Fruit fly (Drosophila melanogaster) whole organism, embryonic: ENCODE measurements around the gene CG14229.
A peak's percentile ranks its signal among the peaks of the same experiment; 100 is the strongest.

ENCODE experiments used
- Atf3 ChIP-seq: fragments of 200-800 bp; sonication (Bioruptor generic); optimal IDR thresholded peaks from 3 replicates; lab custom pipeline; 2016; ENCODE audit warnings: missing biosample characterization, missing genetic modification characterization
- BEAF-32 ChIP-seq: fragments of 200-800 bp; sonication (Bioruptor generic); optimal IDR thresholded peaks from 3 replicates; lab custom pipeline; 2017; ENCODE audit warnings: missing biosample characterization, missing genetic modification characterization, mild to moderate bottlenecking, moderate library complexity, missing genetic modification reagents
- CG11456 ChIP-seq: fragments of 200-800 bp; sonication (Bioruptor generic); IDR thresholded peaks from 3 replicates; pipeline ENCODE4 v1.3.6; 2022; ENCODE audit warnings: missing biosample characterization, missing genetic modification characterization
- CG12155 ChIP-seq: fragments of 200-800 bp; sonication (Bioruptor generic); optimal IDR thresholded peaks from 3 replicates; lab custom pipeline; 2016; ENCODE audit warnings: missing biosample characterization, missing genetic modification characterization
- CG12942 ChIP-seq: fragments of 200-800 bp; sonication (Bioruptor generic); optimal IDR thresholded peaks from 3 replicates; lab custom pipeline; 2016; ENCODE audit warnings: missing biosample characterization, missing genetic modification characterization
- CG15011 ChIP-seq: fragments of 200-800 bp; sonication (Bioruptor generic); optimal IDR thresholded peaks from 3 replicates; lab custom pipeline; 2018; ENCODE audit warnings: missing biosample characterization, mild to moderate bottlenecking, missing genetic modification characterization
- CG15073 ChIP-seq: fragments of 200-800 bp; sonication (Bioruptor generic); optimal IDR thresholded peaks from 2 replicates; lab custom pipeline; 2016; ENCODE audit warnings: missing biosample characterization, missing genetic modification characterization
- CG18476 ChIP-seq: fragments of 200-800 bp; sonication (Bioruptor generic); optimal IDR thresholded peaks from 2 replicates; lab custom pipeline; 2016; ENCODE audit warnings: missing biosample characterization, mild to moderate bottlenecking, missing genetic modification characterization
- CG3065 ChIP-seq: fragments of 200-800 bp; sonication (Bioruptor generic); optimal IDR thresholded peaks from 2 replicates; lab custom pipeline; 2016; ENCODE audit warnings: missing biosample characterization, missing genetic modification characterization
- CG31224 ChIP-seq: fragments of 200-800 bp; sonication (Bioruptor generic); IDR thresholded peaks from 2 replicates; pipeline ENCODE4 v1.3.6; 2022; ENCODE audit warnings: missing biosample characterization, missing genetic modification characterization
- CG42726 ChIP-seq: fragments of 200-800 bp; sonication (Bioruptor generic); IDR thresholded peaks from 2 replicates; pipeline ENCODE4 v1.3.6; 2022; ENCODE audit warnings: missing biosample characterization, missing genetic modification characterization; ENCODE audit not compliant: partially characterized antibody
- CG4617 ChIP-seq: fragments of 200-800 bp; sonication (Bioruptor generic); optimal IDR thresholded peaks from 3 replicates; lab custom pipeline; 2016; ENCODE audit warnings: missing biosample characterization, missing genetic modification characterization, borderline replicate concordance
- CG4730 ChIP-seq: fragments of 200-800 bp; sonication (Bioruptor generic); IDR thresholded peaks from 2 replicates; pipeline ENCODE4 v1.3.6; 2022; ENCODE audit warnings: missing biosample characterization, missing genetic modification characterization
- CG5953 ChIP-seq: fragments of 200-800 bp; sonication (Bioruptor generic); IDR thresholded peaks from 2 replicates; pipeline ENCODE4 v1.3.6; 2022; ENCODE audit warnings: missing biosample characterization, missing genetic modification characterization
- CG8089 ChIP-seq: fragments of 200-800 bp; sonication (Bioruptor generic); optimal IDR thresholded peaks from 3 replicates; lab custom pipeline; 2016; ENCODE audit warnings: missing biosample characterization, missing genetic modification characterization
- CG8388 ChIP-seq: fragments of 200-800 bp; sonication (Bioruptor generic); optimal IDR thresholded peaks from 2 replicates; lab custom pipeline; 2019; ENCODE audit warnings: missing biosample characterization, mild to moderate bottlenecking, missing genetic modification characterization, moderate library complexity
- Chrac-16 ChIP-seq: fragments of 200-800 bp; sonication (Bioruptor generic); optimal IDR thresholded peaks from 3 replicates; lab custom pipeline; 2016; ENCODE audit warnings: missing biosample characterization, missing genetic modification characterization
- CoRest ChIP-seq: fragments of 200-800 bp; sonication (Bioruptor generic); optimal IDR thresholded peaks from 3 replicates; lab custom pipeline; 2018; ENCODE audit warnings: missing biosample characterization, mild to moderate bottlenecking, missing genetic modification characterization, moderate library complexity
- D ChIP-seq, 2 experiments: fragments of 200-800 bp in 1 of 2; fragments of >200 bp in 1 of 2; sonication (Bioruptor generic) in 1 of 2; optimal IDR thresholded peaks; 2 replicates in 1 of 2; 3 replicates in 1 of 2; lab custom pipeline; 2017; ENCODE audit warnings: mild to moderate bottlenecking in 1 of 2, missing biosample characterization in 1 of 2, missing genetic modification characterization in 1 of 2, missing genetic modification reagents in 1 of 2
- Dek ChIP-seq: fragments of 200-800 bp; sonication (Bioruptor generic); optimal IDR thresholded peaks from 3 replicates; lab custom pipeline; 2019; ENCODE audit warnings: missing biosample characterization, mild to moderate bottlenecking, missing genetic modification characterization, moderate library complexity
- Doc2 ChIP-seq: fragments of 200-800 bp; sonication (Bioruptor generic); IDR thresholded peaks from 2 replicates; pipeline ENCODE4 v1.3.6; 2022; ENCODE audit warnings: missing biosample characterization, missing genetic modification characterization
- Drgx ChIP-seq: fragments of 200-800 bp; sonication (Bioruptor generic); IDR thresholded peaks from 2 replicates; pipeline ENCODE4 v1.3.6; 2022; ENCODE audit warnings: missing biosample characterization, missing genetic modification characterization
- Ets65A ChIP-seq: fragments of 200-800 bp; sonication (Bioruptor generic); peaks from one replicate; lab custom pipeline; 2016; ENCODE audit warnings: missing biosample characterization, missing genetic modification characterization
- Fer1 ChIP-seq: fragments of 200-800 bp; sonication (Bioruptor generic); optimal IDR thresholded peaks from 2 replicates; lab custom pipeline; 2017; ENCODE audit warnings: missing biosample characterization, mild to moderate bottlenecking, missing genetic modification characterization
- Fer3 ChIP-seq: fragments of 200-800 bp; sonication (Bioruptor generic); optimal IDR thresholded peaks from 2 replicates; lab custom pipeline; 2018; ENCODE audit warnings: missing biosample characterization, mild to moderate bottlenecking, missing genetic modification characterization, moderate library complexity
- Gsc ChIP-seq: fragments of 200-800 bp; sonication (Bioruptor generic); IDR thresholded peaks from 2 replicates; pipeline ENCODE4 v1.3.6; 2022; ENCODE audit warnings: missing biosample characterization, missing genetic modification characterization
- Meics ChIP-seq: fragments of 200-800 bp; sonication (Bioruptor generic); optimal IDR thresholded peaks from 2 replicates; lab custom pipeline; 2017; ENCODE audit warnings: missing biosample characterization, mild to moderate bottlenecking, missing genetic modification characterization
- NK7.1 ChIP-seq: fragments of 200-800 bp; sonication (Bioruptor generic); optimal IDR thresholded peaks from 3 replicates; lab custom pipeline; 2016; ENCODE audit warnings: missing biosample characterization, missing genetic modification characterization
- Optix ChIP-seq: fragments of 200-800 bp; sonication (Bioruptor generic); IDR thresholded peaks from 3 replicates; pipeline ENCODE4 v1.3.6; 2022; ENCODE audit warnings: missing biosample characterization, missing genetic modification characterization
- Sox100B ChIP-seq: fragments of 200-800 bp; sonication (Bioruptor generic); optimal IDR thresholded peaks from 3 replicates; lab custom pipeline; 2018; ENCODE audit warnings: missing biosample characterization, mild to moderate bottlenecking, missing genetic modification characterization
- Sry-β ChIP-seq: fragments of 200-800 bp; sonication (Bioruptor generic); optimal IDR thresholded peaks from 2 replicates; lab custom pipeline; 2018; ENCODE audit warnings: missing biosample characterization, mild to moderate bottlenecking, missing genetic modification characterization, moderate library complexity
- Usf ChIP-seq: fragments of 200-800 bp; sonication (Bioruptor generic); optimal IDR thresholded peaks from 2 replicates; lab custom pipeline; 2017; ENCODE audit warnings: missing genotype, missing biosample characterization, missing genetic modification characterization
- bowl ChIP-seq: fragments of 200-800 bp; sonication (Bioruptor generic); IDR thresholded peaks from 2 replicates; pipeline ENCODE4 v1.3.6; 2022; ENCODE audit warnings: missing biosample characterization, missing genetic modification characterization
- cas ChIP-seq: fragments of 200-800 bp; sonication (Bioruptor generic); IDR thresholded peaks from 2 replicates; pipeline ENCODE4 v1.3.6; 2022; ENCODE audit warnings: missing biosample characterization, missing genetic modification characterization
- fru ChIP-seq: fragments of >200 bp; optimal IDR thresholded peaks from 2 replicates; lab custom pipeline; 2017
- gfzf ChIP-seq: fragments of 200-800 bp; sonication (Bioruptor generic); optimal IDR thresholded peaks from 2 replicates; lab custom pipeline; 2016; ENCODE audit warnings: missing biosample characterization, mild to moderate bottlenecking, missing genetic modification characterization, moderate library complexity
- gsb-n ChIP-seq: fragments of 200-800 bp; sonication (Bioruptor generic); optimal IDR thresholded peaks from 3 replicates; lab custom pipeline; 2018; ENCODE audit warnings: missing biosample characterization, mild to moderate bottlenecking, missing genetic modification characterization
- hbn ChIP-seq: fragments of 200-800 bp; sonication (Bioruptor generic); IDR thresholded peaks from 2 replicates; pipeline ENCODE4 v1.3.6; 2022; ENCODE audit warnings: missing biosample characterization, missing genetic modification characterization; ENCODE audit not compliant: partially characterized antibody
- insv ChIP-seq, 2 experiments: fragments of 200-800 bp; sonication (Bioruptor generic); optimal IDR thresholded peaks; 3 replicates each; lab custom pipeline; 2016 to 2018; ENCODE audit warnings: missing biosample characterization in 2 of 2, missing genetic modification characterization in 2 of 2
- lov ChIP-seq, 2 experiments: fragments of 200-800 bp in 1 of 2; fragments of >200 bp in 1 of 2; sonication (Bioruptor generic) in 1 of 2; IDR thresholded peaks in 1 of 2; optimal IDR thresholded peaks in 1 of 2; 2 replicates in 1 of 2; 3 replicates in 1 of 2; pipeline versions ENCODE4 v1.3.6 to Lab custom; 2017 to 2022; ENCODE audit warnings: missing biosample characterization in 1 of 2, missing genetic modification characterization in 1 of 2
- nerfin-2 ChIP-seq: fragments of 200-800 bp; sonication (Bioruptor generic); IDR thresholded peaks from 2 replicates; pipeline ENCODE4 v1.3.6; 2022; ENCODE audit warnings: missing biosample characterization, missing genetic modification characterization; ENCODE audit not compliant: partially characterized antibody
- p53 ChIP-seq: fragments of 200-800 bp; sonication (Bioruptor generic); optimal IDR thresholded peaks from 2 replicates; lab custom pipeline; 2016; ENCODE audit warnings: missing biosample characterization, missing genetic modification characterization
- pnt ChIP-seq: fragments of 200-800 bp; sonication (Bioruptor generic); optimal IDR thresholded peaks from 3 replicates; lab custom pipeline; 2016; ENCODE audit warnings: missing biosample characterization, missing genetic modification characterization
- pum ChIP-seq: fragments of 200-800 bp; sonication (Bioruptor generic); optimal IDR thresholded peaks from 2 replicates; lab custom pipeline; 2016; ENCODE audit warnings: missing biosample characterization, missing genetic modification characterization
- sens ChIP-seq: fragments of 200-800 bp; sonication (Bioruptor generic); peaks from one replicate; lab custom pipeline; 2016; ENCODE audit warnings: missing biosample characterization, missing genetic modification characterization
- sug ChIP-seq: fragments of 200-800 bp; optimal IDR thresholded peaks from 2 replicates; lab custom pipeline; 2019; ENCODE audit warnings: missing biosample characterization, mild to moderate bottlenecking, missing genetic modification characterization, moderate library complexity
- tna ChIP-seq: fragments of 200-800 bp; sonication (Bioruptor generic); IDR thresholded peaks from 2 replicates; pipeline ENCODE4 v1.3.6; 2022; ENCODE audit warnings: missing biosample characterization, missing genetic modification characterization; ENCODE audit not compliant: partially characterized antibody
- wdn ChIP-seq: fragments of 200-800 bp; sonication (Bioruptor generic); IDR thresholded peaks from 2 replicates; pipeline ENCODE4 v1.3.6; 2022; ENCODE audit warnings: missing biosample characterization, missing genetic modification characterization
- wor ChIP-seq: fragments of 200-800 bp; sonication (Bioruptor generic); IDR thresholded peaks from 2 replicates; pipeline ENCODE4 v1.3.6; 2022; ENCODE audit warnings: missing biosample characterization, missing genetic modification characterization

CG14229 gene

DNA sequence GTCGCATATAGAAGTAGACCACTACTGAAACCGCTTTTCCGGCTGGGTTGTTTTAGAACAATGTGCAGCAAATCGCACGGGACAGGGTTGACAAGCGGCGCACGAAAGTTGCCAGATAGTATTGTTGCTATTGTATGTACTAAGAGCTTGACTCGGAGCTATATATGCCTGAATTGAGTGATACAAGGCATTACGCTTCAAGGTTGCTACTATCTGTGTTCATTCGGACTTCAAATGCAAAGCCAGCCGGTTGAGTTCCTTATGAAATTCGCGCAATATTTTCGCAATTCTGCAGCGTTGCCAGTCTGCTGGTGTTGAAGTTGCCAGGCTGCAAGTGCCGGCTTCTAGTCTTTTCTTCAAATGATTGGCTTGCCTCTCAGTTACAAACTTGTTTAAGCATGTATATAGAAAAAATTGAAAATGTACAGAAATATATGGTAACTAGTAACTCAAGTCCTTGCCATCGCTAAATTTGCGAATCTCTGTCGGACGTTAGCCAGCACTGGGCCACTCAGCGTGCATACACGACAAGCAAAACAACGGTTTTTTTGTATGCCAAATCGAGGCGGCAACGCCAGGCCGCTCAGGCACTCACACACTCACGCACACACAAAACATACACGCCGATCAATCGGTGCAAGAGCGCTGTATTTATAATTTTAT is 43.2 kb downstream of the CG14229 start, which contains the start of the genes Ranbp21 and Elys (continued):
- no peak for TF ChIP-seq Meics (GFP tag; lab: Kevin White, UChicago)
- peak; percentile 57; the same call in 2 of the 3 replicates for TF ChIP-seq Optix
- TF ChIP-seq CG15073 (GFP tag; lab: Kevin White, UChicago) = no peak
- TF ChIP-seq CG11456 = peak; percentile 55; the same call in 1 of the 3 replicates
- TF ChIP-seq CG5953 (GFP tag; lab: Robert Waterston, UW) = no peak
- TF ChIP-seq Usf (GFP tag; lab: Kevin White, UChicago) = no peak
- TF ChIP-seq CG12155 = peak; percentile 50
- no peak for TF ChIP-seq CG42726 (GFP tag; lab: Robert Waterston, UW)
- TF ChIP-seq bowl (GFP tag; lab: Robert Waterston, UW) = no peak
- TF ChIP-seq Sox100B = no peak
- no peak for TF ChIP-seq D (optimal IDR thresholded peaks at IDR 0.05; lab: Kevin White, UChicago)
- TF ChIP-seq D (GFP tag; optimal IDR thresholded peaks at IDR 0.05; lab: Kevin White, UChicago) = no peak
- no peak for TF ChIP-seq sug (tag; lab: Kevin White, UChicago)
- peak in 1 of 2 experiments; percentile 28 for TF ChIP-seq insv (GFP tag; optimal IDR thresholded peaks at IDR 0.05; lab: Kevin White, UChicago)
- peak; percentile 34; the same call in 1 of the 2 replicates for TF ChIP-seq CG4730 (GFP tag; lab: Robert Waterston, UW)
- no peak for TF ChIP-seq nerfin-2 (GFP tag; lab: Robert Waterston, UW)
- TF ChIP-seq NK7.1 (GFP tag; lab: Kevin White, UChicago) = peak; percentile 36
- TF ChIP-seq p53 (GFP tag; lab: Kevin White, UChicago) = peak; percentile 35
- TF ChIP-seq CG8388 (GFP tag; lab: Kevin White, UChicago) = peak; percentile 20
- TF ChIP-seq cas (GFP tag; lab: Robert Waterston, UW) = no peak
- TF ChIP-seq CG15011 (GFP tag; lab: Kevin White, UChicago) = no peak
- no peak for TF ChIP-seq Drgx (GFP tag; lab: Robert Waterston, UW)
- TF ChIP-seq CG31224 (GFP tag; lab: Robert Waterston, UW) = peak; percentile 47; the same call in 1 of the 2 replicates
- peak; percentile 76 for TF ChIP-seq pum
- no peak for TF ChIP-seq gsb-n (tag; lab: Kevin White, UChicago)
- TF ChIP-seq Chrac-16 = peak; percentile 71
- TF ChIP-seq Atf3 (GFP tag; lab: Kevin White, UChicago) = peak; percentile 32
- TF ChIP-seq CG18476 (GFP tag; lab: Kevin White, UChicago) = peak; percentile 22
- TF ChIP-seq pnt = peak; percentile 62
- no peak for TF ChIP-seq Doc2 (GFP tag; lab: Robert Waterston, UW)
- TF ChIP-seq Dek (tag; lab: Kevin White, UChicago) = no peak
- TF ChIP-seq CG12942 = peak; percentile 45
- peak; percentile 28 for TF ChIP-seq gfzf
- peak; percentile 3 for TF ChIP-seq Fer3 (tag; lab: Kevin White, UChicago)
- peak; percentile 96 for TF ChIP-seq Ets65A (GFP tag; lab: Kevin White, UChicago)
- peak; percentile 38 for TF ChIP-seq CG8089 (GFP tag; lab: Kevin White, UChicago)
- no peak for TF ChIP-seq hbn (GFP tag; lab: Robert Waterston, UW)
- peak; percentile 74 for TF ChIP-seq BEAF-32 (GFP tag; lab: Kevin White, UChicago)
- TF ChIP-seq CoRest (tag; lab: Kevin White, UChicago) = peak; percentile 55
- TF ChIP-seq wdn (GFP tag; lab: Robert Waterston, UW) = 0 out of 2 replicates have a peak, but pooled peaks have one; percentile 14
- TF ChIP-seq sens (GFP tag; lab: Kevin White, UChicago) = peak; percentile 94
- no peak for TF ChIP-seq Fer1 (GFP tag; lab: Kevin White, UChicago)
- no peak for TF ChIP-seq tna (GFP tag; lab: Robert Waterston, UW)
- TF ChIP-seq CG3065 (GFP tag; lab: Kevin White, UChicago) = no peak
- no peak for TF ChIP-seq lov (optimal IDR thresholded peaks at IDR 0.05; lab: Kevin White, UChicago)
- no peak for TF ChIP-seq lov (GFP tag; IDR thresholded peaks at IDR 0.05; lab: Robert Waterston, UW)
- no peak for TF ChIP-seq fru (lab: Kevin White, UChicago)
- TF ChIP-seq Sry-β (GFP tag; lab: Kevin White, UChicago) = no peak
- TF ChIP-seq CG4617 = peak; percentile 20
- TF ChIP-seq wor (GFP tag; lab: Robert Waterston, UW) = 0 out of 2 replicates have a peak, but pooled peaks have one; percentile 39
- no peak for TF ChIP-seq Gsc (GFP tag; lab: Robert Waterston, UW)
